Worm (Caenorhabditis elegans): ENCODE results near the gene T04F3.3.

DNA sequence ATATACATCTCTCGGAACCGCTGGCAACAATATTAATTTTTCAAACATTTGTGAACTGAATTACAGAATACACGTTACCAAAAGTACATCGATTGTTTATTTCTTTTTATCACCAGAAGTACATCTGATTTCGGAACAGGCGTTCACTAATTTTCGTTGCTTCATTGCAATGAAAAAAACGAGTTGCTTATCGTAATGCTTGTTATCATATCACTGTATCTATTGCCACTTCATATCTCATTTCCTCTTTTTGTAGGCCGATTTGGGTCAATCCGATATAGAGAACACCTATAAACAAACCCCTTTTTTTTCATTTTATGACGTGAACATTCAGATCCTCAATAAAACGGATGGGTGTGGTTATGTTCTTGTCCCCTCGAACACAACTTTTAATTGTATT lies 21.4 kb upstream of the T04F3.3 start:
- TF ChIP-seq ztf-23 (GFP tag; IDR thresholded peaks at IDR 0.05) (no peak), med-1 (GFP tag; optimal IDR thresholded peaks at IDR 0.05; ENCODE audit: insufficient read depth) (no peak), flt-1 (GFP tag; IDR thresholded peaks at IDR 0.05) (no peak), ztf-29 (GFP tag; IDR thresholded peaks at IDR 0.05) (no peak)
